Worm (Caenorhabditis elegans) whole organism, L2 larva: ENCODE measurements around the gene K02F3.12.

Experiments used
- R02D3.7 ChIP-seq: fragments of 150-350 bp; optimal IDR thresholded peaks from 2 replicates; lab custom pipeline; 2014; ENCODE audit warnings: missing biosample characterization, missing genetic modification characterization
- ama-1 ChIP-seq: fragments of 150-350 bp; optimal IDR thresholded peaks from 2 replicates; lab custom pipeline; 2018; ENCODE audit warnings: inconsistent platforms
- nhr-12 ChIP-seq: fragments of 150-350 bp; optimal IDR thresholded peaks from 2 replicates; lab custom pipeline; 2014; ENCODE audit warnings: missing biosample characterization, missing genetic modification characterization
- nhr-25 ChIP-seq: fragments of 150-350 bp; sonication (generic microtip); optimal IDR thresholded peaks from 3 replicates; lab custom pipeline; 2014; ENCODE audit warnings: missing biosample characterization, missing genetic modification characterization
- nhr-77 ChIP-seq: fragments of 150-350 bp; optimal IDR thresholded peaks from 2 replicates; lab custom pipeline; 2014; ENCODE audit warnings: missing biosample characterization, missing genetic modification characterization
- unc-62 ChIP-seq: fragments of 150-350 bp; optimal IDR thresholded peaks from 2 replicates; lab custom pipeline; 2014; ENCODE audit warnings: missing biosample characterization, missing genetic modification reagents, missing genetic modification characterization

DNA sequence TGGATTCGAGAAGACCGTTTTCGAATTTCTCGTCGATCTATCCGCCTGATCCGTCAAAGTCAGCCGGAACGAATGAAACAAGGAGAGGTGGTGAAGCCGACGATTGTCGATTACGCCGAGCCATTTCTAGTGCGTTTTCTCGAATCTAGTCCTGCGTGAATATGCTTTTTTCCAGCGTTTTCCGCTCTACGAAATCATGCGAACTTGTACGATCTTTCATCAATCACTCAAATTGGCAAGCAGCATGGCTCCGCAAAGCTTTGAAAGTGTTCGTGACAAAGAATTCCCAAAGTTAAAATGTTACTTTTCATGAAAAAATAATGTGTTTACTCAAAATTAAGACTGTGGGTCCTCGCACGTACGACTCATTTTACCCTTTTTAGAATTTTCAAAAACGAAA is 40.5 kb downstream of the K02F3.12 start:
- TF ChIP-seq nhr-25 (tag; lab: Kevin White, UChicago) (no peak), R02D3.7 (tag; lab: Kevin White, UChicago) (no peak), ama-1 (no peak), unc-62 (no peak), nhr-12 (no peak), nhr-77 (tag; lab: Kevin White, UChicago) (no peak)
